Fruit fly (Drosophila melanogaster) whole organism, embryonic: ENCODE measurements around the gene dsf.
A peak's percentile ranks its signal among the peaks of the same experiment; 100 is the strongest.

ENCODE experiments used
- Awh ChIP-seq: fragments of 200-800 bp; sonication (Bioruptor generic); IDR thresholded peaks from 2 replicates; pipeline ENCODE4, ENCODE4 v1.3.6; 2022; ENCODE audit warnings: missing biosample characterization, missing genetic modification characterization
- CG10274 ChIP-seq: fragments of 200-800 bp; sonication (Bioruptor generic); optimal IDR thresholded peaks from 3 replicates; lab custom pipeline; 2017; ENCODE audit warnings: missing biosample characterization, mild to moderate bottlenecking, missing genetic modification characterization
- CG10462 ChIP-seq: fragments of 200-800 bp; sonication (Bioruptor generic); optimal IDR thresholded peaks from 2 replicates; lab custom pipeline; 2016; ENCODE audit warnings: missing biosample characterization, missing genetic modification characterization
- CG10979 ChIP-seq: fragments of 200-800 bp; sonication (Bioruptor generic); optimal IDR thresholded peaks from 2 replicates; lab custom pipeline; 2018; ENCODE audit warnings: missing biosample characterization, mild to moderate bottlenecking, missing genetic modification characterization, moderate library complexity
- CG11093 ChIP-seq: fragments of 200-800 bp; sonication (Bioruptor generic); IDR thresholded peaks from 3 replicates; pipeline ENCODE4 v1.3.6; 2022; ENCODE audit warnings: missing biosample characterization, missing genetic modification characterization
- CG13424 ChIP-seq: fragments of 200-800 bp; sonication (Bioruptor generic); optimal IDR thresholded peaks from 2 replicates; lab custom pipeline; 2019; ENCODE audit warnings: missing biosample characterization, mild to moderate bottlenecking, missing genetic modification characterization, moderate library complexity
- CG14667 ChIP-seq: fragments of 200-800 bp; sonication (Bioruptor generic); IDR thresholded peaks from 2 replicates; pipeline ENCODE4 v1.3.6; 2022; ENCODE audit warnings: missing biosample characterization, missing genetic modification characterization
- CG15479 ChIP-seq: fragments of 200-800 bp; sonication (Bioruptor generic); optimal IDR thresholded peaks from 3 replicates; lab custom pipeline; 2019; ENCODE audit warnings: missing biosample characterization, mild to moderate bottlenecking, missing genetic modification characterization, moderate library complexity
- CG15601 ChIP-seq: fragments of 200-800 bp; sonication (Bioruptor generic); optimal IDR thresholded peaks from 3 replicates; lab custom pipeline; 2019; ENCODE audit warnings: missing biosample characterization, mild to moderate bottlenecking, missing genetic modification characterization, moderate library complexity
- CG17328 ChIP-seq: fragments of 200-800 bp; sonication (Bioruptor generic); IDR thresholded peaks from 2 replicates; pipeline ENCODE4 v1.3.6; 2022; ENCODE audit warnings: missing biosample characterization, missing genetic modification characterization
- CG17829 ChIP-seq: fragments of 200-800 bp; optimal IDR thresholded peaks from 2 replicates; lab custom pipeline; 2019; ENCODE audit warnings: missing biosample characterization, mild to moderate bottlenecking, missing genetic modification characterization, moderate library complexity
- CG17912 ChIP-seq: fragments of 200-800 bp; sonication (Bioruptor generic); optimal IDR thresholded peaks from 2 replicates; lab custom pipeline; 2018; ENCODE audit warnings: missing biosample characterization, mild to moderate bottlenecking, missing genetic modification characterization
- CG18619 ChIP-seq: fragments of 200-800 bp; sonication (Bioruptor generic); optimal IDR thresholded peaks from 3 replicates; lab custom pipeline; 2017; ENCODE audit warnings: missing biosample characterization, mild to moderate bottlenecking, missing genetic modification characterization
- CG2678 ChIP-seq: fragments of 200-800 bp; sonication (Bioruptor generic); optimal IDR thresholded peaks from 3 replicates; lab custom pipeline; 2019; ENCODE audit warnings: missing biosample characterization, mild to moderate bottlenecking, missing genetic modification characterization, moderate library complexity
- CG3163 ChIP-seq: fragments of 200-800 bp; sonication (Bioruptor generic); optimal IDR thresholded peaks from 3 replicates; lab custom pipeline; 2016; ENCODE audit warnings: missing biosample characterization, missing genetic modification characterization
- CG32772 ChIP-seq: fragments of 200-800 bp; sonication (Bioruptor generic); IDR thresholded peaks from 2 replicates; pipeline ENCODE4 v1.3.6; 2022; ENCODE audit warnings: missing biosample characterization, missing genetic modification characterization
- CG3281 ChIP-seq: fragments of 200-800 bp; sonication (Bioruptor generic); optimal IDR thresholded peaks from 3 replicates; lab custom pipeline; 2017; ENCODE audit warnings: missing biosample characterization, mild to moderate bottlenecking, missing genetic modification characterization
- CG4404 ChIP-seq: fragments of 200-800 bp; sonication (Bioruptor generic); IDR thresholded peaks from 2 replicates; pipeline ENCODE4 v1.3.6; 2022; ENCODE audit warnings: missing biosample characterization, missing genetic modification characterization
- CG6175 ChIP-seq: fragments of 200-800 bp; sonication (Bioruptor generic); IDR thresholded peaks from 3 replicates; pipeline ENCODE4 v1.3.6; 2022; ENCODE audit warnings: missing biosample characterization, missing genetic modification characterization
- CG6765 ChIP-seq: fragments of 200-800 bp; sonication (Bioruptor generic); optimal IDR thresholded peaks from 3 replicates; lab custom pipeline; 2017; ENCODE audit warnings: missing biosample characterization, mild to moderate bottlenecking, missing genetic modification characterization
- CG6854 ChIP-seq: fragments of 200-800 bp; sonication (Bioruptor generic); optimal IDR thresholded peaks from 3 replicates; lab custom pipeline; 2017; ENCODE audit warnings: missing biosample characterization, mild to moderate bottlenecking, missing genetic modification characterization
- CG9797 ChIP-seq: fragments of 200-800 bp; sonication (Bioruptor generic); optimal IDR thresholded peaks from 3 replicates; lab custom pipeline; 2018; ENCODE audit warnings: missing biosample characterization, mild to moderate bottlenecking, missing genetic modification characterization
- Dref ChIP-seq: fragments of 200-800 bp; sonication (Bioruptor generic); IDR thresholded peaks from 2 replicates; pipeline ENCODE4 v1.3.6; 2022; ENCODE audit warnings: missing biosample characterization, missing genetic modification characterization
- Ets65A ChIP-seq: fragments of 200-800 bp; sonication (Bioruptor generic); peaks from one replicate; lab custom pipeline; 2016; ENCODE audit warnings: missing biosample characterization, missing genetic modification characterization
- Hand ChIP-seq: fragments of 200-800 bp; sonication (Bioruptor generic); optimal IDR thresholded peaks from 2 replicates; lab custom pipeline; 2017; ENCODE audit warnings: mild to moderate bottlenecking, missing biosample characterization, missing genetic modification reagents, missing genetic modification characterization
- Hey ChIP-seq: fragments of 200-800 bp; sonication (Bioruptor generic); optimal IDR thresholded peaks from 3 replicates; lab custom pipeline; 2018; ENCODE audit warnings: missing biosample characterization, mild to moderate bottlenecking, missing genetic modification characterization
- HmgZ ChIP-seq: fragments of 200-800 bp; sonication (Bioruptor generic); optimal IDR thresholded peaks from 2 replicates; lab custom pipeline; 2018; ENCODE audit warnings: missing biosample characterization, mild to moderate bottlenecking, missing genetic modification characterization
- Lhr ChIP-seq: fragments of 200-800 bp; sonication (Bioruptor generic); optimal IDR thresholded peaks from 3 replicates; lab custom pipeline; 2017; ENCODE audit warnings: mild to moderate bottlenecking, missing biosample characterization, missing genetic modification reagents, missing genetic modification characterization
- Lpt ChIP-seq: fragments of >200 bp; optimal IDR thresholded peaks from 2 replicates; lab custom pipeline; 2018; ENCODE audit warnings: missing biosample characterization, missing genetic modification characterization
- Med ChIP-seq: fragments of 200-800 bp; sonication (Bioruptor generic); peaks from one replicate; lab custom pipeline; 2016; ENCODE audit warnings: missing biosample characterization, missing genetic modification characterization, mild to moderate bottlenecking, inconsistent platforms, moderate library complexity
- Mrtf ChIP-seq: fragments of 200-800 bp; sonication (Bioruptor generic); IDR thresholded peaks from 3 replicates; pipeline ENCODE4 v1.3.6; 2022; ENCODE audit warnings: missing biosample characterization, missing genetic modification characterization
- Myb ChIP-seq: fragments of 200-800 bp; sonication (Bioruptor generic); optimal IDR thresholded peaks from 2 replicates; lab custom pipeline; 2016; ENCODE audit warnings: missing biosample characterization, missing genetic modification characterization
- Ptx1 ChIP-seq: fragments of 200-800 bp; sonication (Bioruptor generic); IDR thresholded peaks from 2 replicates; pipeline ENCODE4 v1.3.6; 2022; ENCODE audit warnings: missing biosample characterization, missing genetic modification characterization
- Sin3A ChIP-seq: fragments of >200 bp; optimal IDR thresholded peaks from 2 replicates; lab custom pipeline; 2018
- Ssrp ChIP-seq: fragments of 200-800 bp; sonication (Bioruptor generic); optimal IDR thresholded peaks from 2 replicates; lab custom pipeline; 2018; ENCODE audit warnings: missing biosample characterization, mild to moderate bottlenecking, missing genetic modification characterization, moderate library complexity
- TFAM ChIP-seq: fragments of 200-800 bp; sonication (Bioruptor generic); optimal IDR thresholded peaks from 2 replicates; lab custom pipeline; 2017; ENCODE audit warnings: missing biosample characterization, missing genetic modification characterization, inconsistent platforms
- Usf ChIP-seq: fragments of 200-800 bp; sonication (Bioruptor generic); optimal IDR thresholded peaks from 2 replicates; lab custom pipeline; 2017; ENCODE audit warnings: missing genotype, missing biosample characterization, missing genetic modification characterization
- al ChIP-seq: fragments of 200-800 bp; sonication (Bioruptor generic); IDR thresholded peaks from 2 replicates; pipeline ENCODE4 v1.3.6; 2022; ENCODE audit warnings: missing biosample characterization, missing genetic modification characterization
- br ChIP-seq: fragments of >200 bp; optimal IDR thresholded peaks from 2 replicates; lab custom pipeline; 2017
- chif ChIP-seq, 2 experiments: fragments of 200-800 bp; sonication (Bioruptor generic); optimal IDR thresholded peaks; 3 replicates each; lab custom pipeline; 2016; ENCODE audit warnings: missing biosample characterization in 2 of 2, missing genetic modification characterization in 2 of 2
- ci ChIP-seq: fragments of 200-800 bp; sonication (Bioruptor generic); IDR thresholded peaks from 3 replicates; pipeline ENCODE4 v1.3.6; 2022; ENCODE audit warnings: missing biosample characterization, missing genetic modification characterization
- emc ChIP-seq: fragments of 200-800 bp; sonication (Bioruptor generic); optimal IDR thresholded peaks from 2 replicates; lab custom pipeline; 2016; ENCODE audit warnings: missing biosample characterization, missing genetic modification characterization
- esg ChIP-seq: fragments of 200-800 bp; sonication (Bioruptor generic); conservative IDR thresholded peaks from 2 replicates; pipeline ENCODE4 v1.3.6; 2022; ENCODE audit warnings: missing biosample characterization, missing genetic modification characterization
- fd3F ChIP-seq: fragments of 200-800 bp; sonication (Bioruptor generic); optimal IDR thresholded peaks from 2 replicates; lab custom pipeline; 2018; ENCODE audit warnings: missing biosample characterization, mild to moderate bottlenecking, missing genetic modification characterization, moderate library complexity
- gt ChIP-seq: fragments of 200-800 bp; sonication (Bioruptor generic); IDR thresholded peaks from 2 replicates; pipeline ENCODE4 v1.3.6; 2022; ENCODE audit warnings: missing biosample characterization, missing genetic modification characterization
- hbn ChIP-seq: fragments of 200-800 bp; sonication (Bioruptor generic); IDR thresholded peaks from 2 replicates; pipeline ENCODE4 v1.3.6; 2022; ENCODE audit warnings: missing biosample characterization, missing genetic modification characterization; ENCODE audit not compliant: partially characterized antibody
- her ChIP-seq: fragments of 200-800 bp; sonication (Bioruptor generic); optimal IDR thresholded peaks from 2 replicates; lab custom pipeline; 2016; ENCODE audit warnings: missing biosample characterization, missing genetic modification characterization
- insv ChIP-seq, 2 experiments: fragments of 200-800 bp; sonication (Bioruptor generic); optimal IDR thresholded peaks; 3 replicates each; lab custom pipeline; 2016 to 2018; ENCODE audit warnings: missing biosample characterization in 2 of 2, missing genetic modification characterization in 2 of 2
- phol ChIP-seq: fragments of 200-800 bp; sonication (Bioruptor generic); optimal IDR thresholded peaks from 3 replicates; lab custom pipeline; 2018; ENCODE audit warnings: missing biosample characterization, mild to moderate bottlenecking, missing genetic modification characterization, moderate library complexity
- unc-4 ChIP-seq: fragments of 200-800 bp; sonication (Bioruptor generic); IDR thresholded peaks from 2 replicates; pipeline ENCODE4 v1.3.6; 2022; ENCODE audit warnings: missing biosample characterization, missing genetic modification characterization; ENCODE audit not compliant: partially characterized antibody
- zfh2 ChIP-seq: fragments of 200-800 bp; sonication (Bioruptor generic); optimal IDR thresholded peaks from 2 replicates; lab custom pipeline; 2016; ENCODE audit warnings: missing biosample characterization, missing genetic modification characterization

The dsf gene

dm6 chr2L:5981433-5982333, 55.9 kb downstream of the dsf start, which contains the start of gene eIF4A (continued):
- no peak for TF ChIP-seq gt (GFP tag; lab: Robert Waterston, UW)
- TF ChIP-seq CG6854 (GFP tag; lab: Kevin White, UChicago) = no peak
- TF ChIP-seq CG14667 (GFP tag; lab: Robert Waterston, UW) = no peak
- peak; percentile 1 for TF ChIP-seq CG10979 (tag; lab: Kevin White, UChicago)
- TF ChIP-seq Awh (GFP tag; lab: Robert Waterston, UW) = no peak
- no peak for TF ChIP-seq CG17328 (GFP tag; lab: Robert Waterston, UW)
- no peak for TF ChIP-seq Hand (GFP tag; lab: Kevin White, UChicago)
- peak; percentile 96 for TF ChIP-seq Sin3A (lab: Kevin White, UChicago)
- TF ChIP-seq CG13424 = no peak
- no peak for TF ChIP-seq CG3281 (GFP tag; lab: Kevin White, UChicago)
- no peak for TF ChIP-seq CG32772 (GFP tag; lab: Robert Waterston, UW)
- no peak for TF ChIP-seq CG10274 (GFP tag; lab: Kevin White, UChicago)
- TF ChIP-seq Usf (GFP tag; lab: Kevin White, UChicago) = no peak
- no peak for TF ChIP-seq esg
- TF ChIP-seq CG3163 (GFP tag; lab: Kevin White, UChicago) = no peak
- no peak for TF ChIP-seq Mrtf (GFP tag; lab: Robert Waterston, UW)
- TF ChIP-seq CG18619 (GFP tag; lab: Kevin White, UChicago) = peak; percentile 47
- peak; percentile 19 for TF ChIP-seq Myb (GFP tag; lab: Kevin White, UChicago)
- TF ChIP-seq Lpt (GFP tag; lab: Kevin White, UChicago) = no peak
- peak; percentile 76 for TF ChIP-seq Lhr (GFP tag; lab: Kevin White, UChicago)
- TF ChIP-seq CG4404 (GFP tag; lab: Robert Waterston, UW) = no peak
- TF ChIP-seq CG2678 = peak; percentile 15
- peak; percentile 91 for TF ChIP-seq Med (GFP tag; lab: Kevin White, UChicago)
- no peak for TF ChIP-seq CG6765 (GFP tag; lab: Kevin White, UChicago)
- no peak for TF ChIP-seq al (GFP tag; lab: Robert Waterston, UW)
- no peak for TF ChIP-seq CG15479 (GFP tag; lab: Kevin White, UChicago)
- peak; percentile 8 for TF ChIP-seq CG9797 (GFP tag; lab: Kevin White, UChicago)
- no peak for TF ChIP-seq CG11093 (GFP tag; lab: Robert Waterston, UW)
- TF ChIP-seq CG6175 = no peak
- no peak for TF ChIP-seq unc-4 (GFP tag; lab: Robert Waterston, UW)
- no peak for TF ChIP-seq emc (GFP tag; lab: Kevin White, UChicago)
- TF ChIP-seq br (lab: Kevin White, UChicago) = no peak
- no peak for TF ChIP-seq her (GFP tag; lab: Kevin White, UChicago)
- peak in 1 of 2 experiments; percentile 29 for TF ChIP-seq chif (GFP tag; optimal IDR thresholded peaks at IDR 0.05; lab: Kevin White, UChicago)
- no peak for TF ChIP-seq zfh2 (GFP tag; lab: Kevin White, UChicago)
- peak; percentile 99 for TF ChIP-seq phol (tag; lab: Kevin White, UChicago)
- peak; percentile 12 for TF ChIP-seq Ssrp (tag; lab: Kevin White, UChicago)
- no peak for TF ChIP-seq Hey
- no peak for TF ChIP-seq Ptx1
- peak; percentile 15 for TF ChIP-seq HmgZ (tag; lab: Kevin White, UChicago)
- no peak for TF ChIP-seq hbn (GFP tag; lab: Robert Waterston, UW)
- peak; percentile 9 for TF ChIP-seq CG15601 (tag; lab: Kevin White, UChicago)
- no peak for TF ChIP-seq CG10462 (GFP tag; lab: Kevin White, UChicago)
- no peak for TF ChIP-seq insv (GFP tag; optimal IDR thresholded peaks at IDR 0.05; lab: Kevin White, UChicago)
- no peak for TF ChIP-seq TFAM (GFP tag; lab: Kevin White, UChicago)
- TF ChIP-seq fd3F (GFP tag; lab: Kevin White, UChicago) = no peak
- TF ChIP-seq CG17912 (GFP tag; lab: Kevin White, UChicago) = no peak
- no peak for TF ChIP-seq ci (GFP tag; lab: Robert Waterston, UW)
- TF ChIP-seq Ets65A = peak; percentile 90
- TF ChIP-seq Dref = no peak
- peak; percentile 12 for TF ChIP-seq CG17829 (tag; lab: Kevin White, UChicago)
